Fruit fly (Drosophila melanogaster) whole organism, prepupa: ENCODE data around the gene Atat.

Experiments used
- Blimp-1 ChIP-seq: fragments of 200-800 bp; sonication (Bioruptor generic); optimal IDR thresholded peaks from 3 replicates; lab custom pipeline; 2017; ENCODE audit warnings: missing biosample characterization, missing genetic modification characterization, mild to moderate bottlenecking, moderate library complexity, missing genetic modification reagents
- CG10631 ChIP-seq: fragments of 200-800 bp; sonication (Bioruptor generic); optimal IDR thresholded peaks from 2 replicates; lab custom pipeline; 2016; ENCODE audit warnings: missing biosample characterization, missing genetic modification characterization
- CG10669 ChIP-seq: fragments of 200-800 bp; sonication (Bioruptor generic); optimal IDR thresholded peaks from 3 replicates; lab custom pipeline; 2018; ENCODE audit warnings: missing biosample characterization, mild to moderate bottlenecking, missing genetic modification characterization, moderate library complexity
- CG11294 ChIP-seq: fragments of 200-800 bp; sonication (Bioruptor generic); IDR thresholded peaks from 2 replicates; pipeline ENCODE4 v1.3.6; 2022; ENCODE audit warnings: missing biosample characterization, missing genetic modification characterization
- CG11902 ChIP-seq: fragments of 200-800 bp; sonication (Bioruptor generic); optimal IDR thresholded peaks from 3 replicates; lab custom pipeline; 2016; ENCODE audit warnings: missing biosample characterization, missing genetic modification characterization
- CG15336 ChIP-seq: fragments of 200-800 bp; sonication (Bioruptor generic); IDR thresholded peaks from 2 replicates; pipeline ENCODE4 v1.3.6; 2022; ENCODE audit warnings: missing biosample characterization, missing genetic modification characterization
- CG1621 ChIP-seq: fragments of 200-800 bp; sonication (Bioruptor generic); optimal IDR thresholded peaks from 3 replicates; lab custom pipeline; 2018; ENCODE audit warnings: missing biosample characterization, mild to moderate bottlenecking, missing genetic modification characterization
- CG16779 ChIP-seq: fragments of 200-800 bp; sonication (Bioruptor generic); optimal IDR thresholded peaks from 3 replicates; lab custom pipeline; 2017; ENCODE audit warnings: missing biosample characterization, mild to moderate bottlenecking, missing genetic modification characterization
- CG3032 ChIP-seq: fragments of 200-800 bp; optimal IDR thresholded peaks from 2 replicates; lab custom pipeline; 2019; ENCODE audit warnings: missing biosample characterization, mild to moderate bottlenecking, missing genetic modification characterization, moderate library complexity
- CG31627 ChIP-seq: fragments of 200-800 bp; sonication (Bioruptor generic); optimal IDR thresholded peaks from 3 replicates; lab custom pipeline; 2016; ENCODE audit warnings: missing biosample characterization, missing genetic modification characterization
- CG34406 ChIP-seq: fragments of 200-800 bp; sonication (Bioruptor generic); optimal IDR thresholded peaks from 3 replicates; lab custom pipeline; 2016; ENCODE audit warnings: missing biosample characterization, missing genetic modification characterization
- CG3919 ChIP-seq: fragments of 200-800 bp; sonication (Bioruptor generic); optimal IDR thresholded peaks from 3 replicates; lab custom pipeline; 2016; ENCODE audit warnings: missing biosample characterization, missing genetic modification characterization
- CG4318 ChIP-seq: fragments of 200-800 bp; sonication (Bioruptor generic); optimal IDR thresholded peaks from 3 replicates; lab custom pipeline; 2017; ENCODE audit warnings: missing biosample characterization, mild to moderate bottlenecking, missing genetic modification characterization
- CG6163 ChIP-seq: fragments of 200-800 bp; sonication (Bioruptor generic); IDR thresholded peaks from 3 replicates; pipeline ENCODE4 v1.3.6; 2022; ENCODE audit warnings: missing biosample characterization, missing genetic modification characterization
- CG6792 ChIP-seq: fragments of 200-800 bp; sonication (Bioruptor generic); optimal IDR thresholded peaks from 3 replicates; lab custom pipeline; 2016; ENCODE audit warnings: missing biosample characterization, missing genetic modification characterization
- CG6808 ChIP-seq: fragments of 200-800 bp; sonication (Bioruptor generic); optimal IDR thresholded peaks from 3 replicates; lab custom pipeline; 2017; ENCODE audit warnings: missing biosample characterization, missing genetic modification characterization, mild to moderate bottlenecking, moderate library complexity, missing genetic modification reagents
- CG6854 ChIP-seq: fragments of 200-800 bp; sonication (Bioruptor generic); optimal IDR thresholded peaks from 2 replicates; lab custom pipeline; 2017; ENCODE audit warnings: missing biosample characterization, mild to moderate bottlenecking, missing genetic modification characterization
- CG7368 ChIP-seq: fragments of 200-800 bp; sonication (Bioruptor generic); optimal IDR thresholded peaks from 3 replicates; lab custom pipeline; 2016; ENCODE audit warnings: missing biosample characterization, missing genetic modification characterization
- CG9139 ChIP-seq: fragments of 200-800 bp; sonication (Bioruptor generic); optimal IDR thresholded peaks from 3 replicates; lab custom pipeline; 2017; ENCODE audit warnings: missing biosample characterization, mild to moderate bottlenecking, missing genetic modification characterization
- Eip75B ChIP-seq: fragments of 200-800 bp; sonication (Bioruptor generic); optimal IDR thresholded peaks from 3 replicates; lab custom pipeline; 2016; ENCODE audit warnings: missing biosample characterization, missing genetic modification characterization
- Eip78C ChIP-seq: fragments of 200-800 bp; sonication (Bioruptor generic); peaks from one replicate; lab custom pipeline; 2016; ENCODE audit warnings: missing biosample characterization, missing genetic modification characterization
- Eip93F ChIP-seq: fragments of 200-800 bp; sonication (Bioruptor generic); optimal IDR thresholded peaks from 2 replicates; lab custom pipeline; 2016; ENCODE audit warnings: missing biosample characterization, mild to moderate bottlenecking, missing genetic modification characterization
- Ets21C ChIP-seq: fragments of 200-800 bp; sonication (Bioruptor generic); optimal IDR thresholded peaks from 3 replicates; lab custom pipeline; 2016; ENCODE audit warnings: missing biosample characterization, missing genetic modification characterization
- Ets96B ChIP-seq: fragments of 200-800 bp; optimal IDR thresholded peaks from 2 replicates; lab custom pipeline; 2019; ENCODE audit warnings: missing biosample characterization, mild to moderate bottlenecking, missing genetic modification characterization, moderate library complexity
- Gug ChIP-seq: fragments of 200-800 bp; sonication (Bioruptor generic); IDR thresholded peaks from 2 replicates; pipeline ENCODE4 v1.3.6; 2022; ENCODE audit warnings: missing biosample characterization, missing genetic modification characterization
- Hr39 ChIP-seq: fragments of 200-800 bp; sonication (Bioruptor generic); optimal IDR thresholded peaks from 2 replicates; lab custom pipeline; 2016; ENCODE audit warnings: missing biosample characterization, missing genetic modification characterization
- Hr4 ChIP-seq: fragments of 200-800 bp; sonication (Bioruptor generic); optimal IDR thresholded peaks from 3 replicates; lab custom pipeline; 2016; ENCODE audit warnings: missing biosample characterization, missing genetic modification characterization
- Lpt ChIP-seq: fragments of 200-800 bp; sonication (Bioruptor generic); optimal IDR thresholded peaks from 3 replicates; lab custom pipeline; 2016; ENCODE audit warnings: missing biosample characterization, missing genetic modification characterization
- Met ChIP-seq: fragments of 200-800 bp; sonication (Bioruptor generic); optimal IDR thresholded peaks from 3 replicates; lab custom pipeline; 2016; ENCODE audit warnings: missing biosample characterization, missing genetic modification characterization
- OdsH ChIP-seq: fragments of 200-800 bp; sonication (Bioruptor generic); optimal IDR thresholded peaks from 3 replicates; lab custom pipeline; 2016; ENCODE audit warnings: missing biosample characterization, missing genetic modification characterization
- Smox ChIP-seq: fragments of 200-800 bp; sonication (Bioruptor generic); optimal IDR thresholded peaks from 3 replicates; lab custom pipeline; 2016; ENCODE audit warnings: missing biosample characterization, missing genetic modification characterization
- Sox102F ChIP-seq: fragments of 200-800 bp; sonication (Bioruptor generic); optimal IDR thresholded peaks from 2 replicates; lab custom pipeline; 2016; ENCODE audit warnings: missing biosample characterization, mild to moderate bottlenecking, missing genetic modification characterization
- Sox15 ChIP-seq: fragments of 200-800 bp; sonication (Bioruptor generic); optimal IDR thresholded peaks from 3 replicates; lab custom pipeline; 2016; ENCODE audit warnings: missing biosample characterization, missing genetic modification characterization
- achi ChIP-seq: fragments of 200-800 bp; sonication (Bioruptor generic); optimal IDR thresholded peaks from 3 replicates; lab custom pipeline; 2016; ENCODE audit warnings: missing biosample characterization, missing genetic modification characterization
- cyc ChIP-seq: fragments of 200-800 bp; sonication (Bioruptor generic); optimal IDR thresholded peaks from 3 replicates; lab custom pipeline; 2016; ENCODE audit warnings: missing biosample characterization, missing genetic modification characterization
- dsx ChIP-seq: fragments of 200-800 bp; optimal IDR thresholded peaks from 3 replicates; lab custom pipeline; 2019; ENCODE audit warnings: missing biosample characterization, mild to moderate bottlenecking, missing genetic modification characterization, moderate library complexity; ENCODE audit not compliant: poor library complexity, severe bottlenecking
- eg ChIP-seq: fragments of 200-800 bp; sonication (Bioruptor generic); IDR thresholded peaks from 3 replicates; pipeline ENCODE4 v1.3.6; 2022; ENCODE audit warnings: missing biosample characterization, missing genetic modification characterization
- fd85E ChIP-seq: fragments of 200-800 bp; sonication (Bioruptor generic); optimal IDR thresholded peaks from 3 replicates; lab custom pipeline; 2016; ENCODE audit warnings: missing biosample characterization, missing genetic modification characterization
- fkh ChIP-seq: fragments of 200-800 bp; sonication (Bioruptor generic); optimal IDR thresholded peaks from 3 replicates; lab custom pipeline; 2017; ENCODE audit warnings: missing biosample characterization, mild to moderate bottlenecking, missing genetic modification characterization, moderate library complexity
- lz ChIP-seq: fragments of 200-800 bp; sonication (Bioruptor generic); optimal IDR thresholded peaks from 3 replicates; lab custom pipeline; 2016; ENCODE audit warnings: missing biosample characterization, missing genetic modification characterization
- net ChIP-seq: fragments of 200-800 bp; sonication (Bioruptor generic); optimal IDR thresholded peaks from 3 replicates; lab custom pipeline; 2016; ENCODE audit warnings: missing biosample characterization, missing genetic modification characterization
- pdm3 ChIP-seq: fragments of 200-800 bp; sonication (Bioruptor generic); optimal IDR thresholded peaks from 3 replicates; lab custom pipeline; 2016; ENCODE audit warnings: missing biosample characterization, missing genetic modification characterization
- salr ChIP-seq, 2 experiments: fragments of 200-800 bp; sonication (Bioruptor generic); optimal IDR thresholded peaks; 3 replicates each; lab custom pipeline; 2016 to 2018; ENCODE audit warnings: missing biosample characterization in 2 of 2, missing genetic modification characterization in 2 of 2, mild to moderate bottlenecking in 1 of 2
- ss ChIP-seq, 2 experiments: fragments of 200-800 bp; sonication (Bioruptor generic); optimal IDR thresholded peaks; 2 replicates in 1 of 2; 3 replicates in 1 of 2; lab custom pipeline; 2017 to 2018; ENCODE audit warnings: mild to moderate bottlenecking in 2 of 2, missing biosample characterization in 2 of 2, missing genetic modification characterization in 2 of 2, moderate library complexity in 1 of 2
- svp ChIP-seq: fragments of 200-800 bp; sonication (Bioruptor generic); peaks from one replicate; lab custom pipeline; 2016; ENCODE audit warnings: missing biosample characterization, missing genetic modification characterization
- topi ChIP-seq: fragments of 200-800 bp; sonication (Bioruptor generic); optimal IDR thresholded peaks from 3 replicates; lab custom pipeline; 2016; ENCODE audit warnings: missing biosample characterization, missing genetic modification characterization
- vri ChIP-seq: fragments of 200-800 bp; sonication (Bioruptor generic); optimal IDR thresholded peaks from 3 replicates; lab custom pipeline; 2016; ENCODE audit warnings: missing biosample characterization, mild to moderate bottlenecking, missing genetic modification characterization

The Atat gene

dm6 chr3L:9420054-9420818 is 6.3 kb downstream of the Atat start (continued):
- TF ChIP-seq CG6792 (GFP tag; lab: Kevin White, UChicago) (peak; percentile 98), CG9139 (GFP tag; lab: Kevin White, UChicago) (peak; percentile 94), svp (peak; percentile 99), CG6808 (GFP tag; lab: Kevin White, UChicago) (peak; percentile 93), CG3919 (peak; percentile 96), Met (peak; percentile 98), Ets21C (GFP tag; lab: Kevin White, UChicago) (peak; percentile 95), CG11294 (GFP tag; lab: Robert Waterston, UW) (peak; percentile 88), OdsH (GFP tag; lab: Kevin White, UChicago) (peak; percentile 95), CG6163 (peak; percentile 97), Eip78C (GFP tag; lab: Kevin White, UChicago) (peak; percentile 99), CG6854 (GFP tag; lab: Kevin White, UChicago) (peak; percentile 96), cyc (GFP tag; lab: Kevin White, UChicago) (peak; percentile 97), Hr4 (peak; percentile 95), Gug (GFP tag; lab: Robert Waterston, UW) (peak; percentile 93), CG10631 (GFP tag; lab: Kevin White, UChicago) (peak; percentile 94), CG34406 (peak; percentile 97), CG11902 (GFP tag; lab: Kevin White, UChicago) (peak; percentile 95), CG3032 (tag; lab: Kevin White, UChicago) (peak; percentile 94), CG31627 (GFP tag; lab: Kevin White, UChicago) (peak; percentile 97), CG1621 (peak; percentile 95), pdm3 (peak; percentile 97), dsx (GFP tag; lab: Kevin White, UChicago) (peak; percentile 100), Ets96B (peak; percentile 97), Smox (GFP tag; lab: Kevin White, UChicago) (peak; percentile 98), net (GFP tag; lab: Kevin White, UChicago) (peak; percentile 97), Eip75B (peak; percentile 99), CG16779 (peak; percentile 94), Eip93F (GFP tag; lab: Kevin White, UChicago) (peak; percentile 88), vri (GFP tag; lab: Kevin White, UChicago) (peak; percentile 89), achi (GFP tag; lab: Kevin White, UChicago) (peak; percentile 96), Hr39 (GFP tag; lab: Kevin White, UChicago) (peak; percentile 96), CG15336 (peak; percentile 98), Lpt (peak; percentile 84), CG7368 (peak; percentile 96), Sox102F (GFP tag; lab: Kevin White, UChicago) (peak; percentile 98), salr (GFP tag; optimal IDR thresholded peaks at IDR 0.05; lab: Kevin White, UChicago) (peak; percentile 91), Sox15 (GFP tag; lab: Kevin White, UChicago) (peak; percentile 92), ss (GFP tag; optimal IDR thresholded peaks at IDR 0.05; lab: Kevin White, UChicago) (peak; percentile 93 to 96)

- peak; percentile 39 for TF ChIP-seq achi (GFP tag; lab: Kevin White, UChicago)
- TF ChIP-seq CG15336, result peak; percentile 85
- TF ChIP-seq cyc (GFP tag; lab: Kevin White, UChicago), result peak; percentile 77
- peak; percentile 74 for TF ChIP-seq Gug (GFP tag; lab: Robert Waterston, UW)
- TF ChIP-seq Blimp-1 (GFP tag; lab: Kevin White, UChicago), result no peak
- no peak for TF ChIP-seq CG1621
- no peak for TF ChIP-seq vri (GFP tag; lab: Kevin White, UChicago)
- peak; percentile 87 for TF ChIP-seq Eip78C (GFP tag; lab: Kevin White, UChicago)
- peak; percentile 91 for TF ChIP-seq eg (GFP tag; lab: Robert Waterston, UW)
- TF ChIP-seq Hr39 (GFP tag; lab: Kevin White, UChicago), result peak; percentile 64
- TF ChIP-seq CG6792 (GFP tag; lab: Kevin White, UChicago), result no peak
- TF ChIP-seq OdsH (GFP tag; lab: Kevin White, UChicago), result peak; percentile 69
- TF ChIP-seq dsx (GFP tag; lab: Kevin White, UChicago), result no peak
- TF ChIP-seq CG10669, result peak; percentile 64
- peak; percentile 59 for TF ChIP-seq CG7368
- TF ChIP-seq CG16779, result no peak
- TF ChIP-seq svp, result peak; percentile 67
- TF ChIP-seq CG4318 (GFP tag; lab: Kevin White, UChicago), result peak; percentile 45
- no peak for TF ChIP-seq fd85E (GFP tag; lab: Kevin White, UChicago)
- no peak for TF ChIP-seq salr (GFP tag; optimal IDR thresholded peaks at IDR 0.05; lab: Kevin White, UChicago)
- no peak for TF ChIP-seq lz (GFP tag; lab: Kevin White, UChicago)
- TF ChIP-seq topi (GFP tag; lab: Kevin White, UChicago), result peak; percentile 72
- TF ChIP-seq Lpt, result peak; percentile 61
- TF ChIP-seq fkh, result no peak
- peak; percentile 43 for TF ChIP-seq Sox15 (GFP tag; lab: Kevin White, UChicago)
- TF ChIP-seq pdm3, result peak; percentile 63
Observed at dm6 chr3L:9419328-9419727, 7.2 kb downstream of the Atat start.
